Worm (Caenorhabditis elegans) whole organism, dauer: ENCODE results near the gene nhr-120.

Experiments
- unc-62 ChIP-seq: sonication (generic microtip); optimal IDR thresholded peaks from 2 replicates; lab custom pipeline; 2017; ENCODE audit warnings: missing biosample characterization, missing genetic modification reagents, missing genetic modification characterization

The nhr-120 gene

DNA sequence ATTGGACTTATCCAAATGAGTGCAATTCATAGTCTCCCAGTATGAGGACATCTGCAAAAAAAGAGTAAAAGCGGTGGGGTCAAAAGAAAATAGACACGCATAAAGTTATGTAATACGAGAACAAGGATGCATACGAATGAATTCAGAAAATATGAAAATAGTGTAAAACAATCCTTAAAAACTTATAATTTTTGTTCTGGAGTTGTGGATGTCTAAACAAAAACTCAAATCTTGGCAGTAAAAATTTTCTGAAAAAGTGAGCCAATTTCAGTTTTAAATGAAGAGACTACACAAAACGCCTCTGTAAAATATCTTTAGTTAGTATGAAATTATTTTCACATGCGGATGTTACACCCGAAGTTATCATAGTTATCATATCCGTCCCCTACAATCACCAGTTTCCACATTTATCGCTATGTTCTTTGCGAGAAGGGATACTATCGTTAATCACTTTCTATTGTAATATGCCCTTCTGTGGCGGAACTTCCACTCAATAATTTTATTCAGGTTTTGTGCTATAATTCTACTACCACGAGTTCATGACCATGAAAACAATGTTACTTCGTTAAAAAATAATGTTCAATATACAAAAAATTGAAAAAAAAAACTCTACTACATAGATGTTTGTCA lies at the start of gene nhr-120:
TSS of gene nhr-120 (minus strand) at position 51 of the 630 bp plus-strand sequence.
- no peak for TF ChIP-seq unc-62 (GFP tag; lab: Kevin White, UChicago)

ce11 chrX:6689985-6690384 lies 49.6 kb upstream of the nhr-120 start, which contains the start of gene F38B6.6:
F38B6.6 (minus strand) TSS chrX:6690085.
- TF ChIP-seq unc-62 (GFP tag; lab: Kevin White, UChicago), result no peak

DNA sequence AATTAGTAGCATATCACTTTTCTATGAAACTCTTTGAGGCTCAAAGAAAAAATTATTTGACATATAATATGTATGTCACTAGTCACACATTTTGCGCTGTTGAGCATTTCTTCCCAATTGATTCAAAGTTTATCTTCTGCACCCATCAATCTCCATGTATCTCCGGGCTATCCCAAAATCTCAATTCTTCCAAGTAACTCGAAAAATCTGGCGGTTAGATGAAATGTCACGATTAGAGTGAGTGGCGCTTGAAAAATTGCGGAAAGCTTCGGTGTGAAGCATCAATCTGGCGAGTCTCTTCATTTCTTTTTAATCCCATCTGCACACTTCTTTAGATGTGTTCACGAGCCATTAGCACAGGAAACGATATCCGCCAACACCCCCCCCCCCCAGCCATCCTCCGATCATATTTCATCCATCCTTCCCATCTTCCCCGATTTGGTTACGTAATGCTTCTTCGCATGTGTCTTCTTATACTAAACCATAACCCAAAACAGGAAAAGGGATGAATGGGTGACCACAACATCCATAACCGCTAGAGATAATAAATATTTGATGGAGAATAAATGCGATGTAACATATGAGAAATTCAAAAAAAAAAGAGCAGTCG lies 48.6 kb upstream of the nhr-120 start:
- TF ChIP-seq unc-62 (GFP tag; lab: Kevin White, UChicago), result no peak

DNA sequence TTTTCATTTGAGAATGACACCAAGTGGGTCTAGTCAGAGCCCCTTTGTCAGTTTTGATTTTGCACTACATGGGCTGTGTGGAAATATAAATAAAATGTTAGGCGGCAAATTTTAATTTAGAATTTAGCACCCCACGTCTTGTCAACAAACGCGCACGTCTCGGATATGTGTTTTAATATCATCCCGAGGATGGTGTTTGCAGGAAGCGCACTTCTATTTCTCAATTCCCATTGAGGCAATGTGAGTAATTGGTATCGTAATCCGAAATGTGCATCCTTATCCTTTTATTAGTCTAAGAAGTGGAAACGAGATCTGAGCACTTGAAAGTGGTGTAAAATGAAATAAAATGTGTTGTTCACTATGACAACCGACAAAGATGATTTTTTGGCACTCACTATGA lies 47.3 kb upstream of the nhr-120 start:
- TF ChIP-seq unc-62 (GFP tag; lab: Kevin White, UChicago), result no peak

DNA sequence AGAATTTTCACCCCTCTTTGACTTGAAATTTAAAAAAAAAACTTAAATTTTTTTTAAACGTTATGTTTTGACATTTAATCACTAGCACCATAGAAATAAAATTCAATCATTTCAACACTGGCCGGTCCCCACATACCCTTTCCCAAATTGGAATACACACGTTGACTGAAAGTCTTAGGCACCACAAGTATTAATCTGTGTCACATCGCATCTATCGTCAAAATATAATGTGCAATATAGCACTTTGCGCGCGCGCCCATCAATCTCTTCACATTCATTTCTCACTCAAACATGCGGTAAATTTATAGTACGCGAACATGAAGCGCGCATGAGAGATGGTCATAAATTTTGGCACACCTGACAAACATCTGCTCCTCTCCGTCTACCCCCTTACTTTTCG lies 46.9 kb upstream of the nhr-120 start:
- TF ChIP-seq unc-62 (GFP tag; lab: Kevin White, UChicago), result no peak

DNA sequence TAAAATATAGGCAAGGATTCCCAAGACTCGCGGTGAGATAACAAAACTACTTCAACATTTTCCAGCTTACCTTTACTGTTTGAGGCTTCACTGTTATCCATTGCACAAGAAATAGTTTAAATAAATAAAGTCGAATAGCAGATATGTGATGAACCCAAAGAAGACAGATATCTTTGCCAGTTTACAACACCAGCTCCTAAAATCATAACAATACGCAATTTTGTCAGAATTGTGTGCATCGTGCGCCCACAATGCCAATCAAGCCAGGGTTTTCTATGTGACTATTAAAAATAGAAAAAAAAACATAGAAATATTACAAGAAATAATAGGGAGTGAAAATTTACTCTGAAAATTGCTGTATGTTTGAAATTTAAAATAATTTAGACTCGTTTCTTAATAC lies 42.3 kb upstream of the nhr-120 start, which contains the start of gene F38B6.8:
TSS of gene F38B6.8 (minus strand) at position 101 of the 400 bp plus-strand sequence.
- TF ChIP-seq unc-62 (GFP tag; lab: Kevin White, UChicago), result no peak

- no peak for TF ChIP-seq unc-62 (GFP tag; lab: Kevin White, UChicago)
Observed at ce11 chrX:6674333-6674919, 34.0 kb upstream of the nhr-120 start, which contains the start of gene F38B6.4. F38B6.4 (plus strand) TSS chrX:6674869.

ce11 chrX:6672519-6672918 lies 32.1 kb upstream of the nhr-120 start, which contains the start of gene col-172:
col-172 (plus strand) TSS chrX:6672819.
- TF ChIP-seq unc-62 (GFP tag; lab: Kevin White, UChicago), result no peak

DNA sequence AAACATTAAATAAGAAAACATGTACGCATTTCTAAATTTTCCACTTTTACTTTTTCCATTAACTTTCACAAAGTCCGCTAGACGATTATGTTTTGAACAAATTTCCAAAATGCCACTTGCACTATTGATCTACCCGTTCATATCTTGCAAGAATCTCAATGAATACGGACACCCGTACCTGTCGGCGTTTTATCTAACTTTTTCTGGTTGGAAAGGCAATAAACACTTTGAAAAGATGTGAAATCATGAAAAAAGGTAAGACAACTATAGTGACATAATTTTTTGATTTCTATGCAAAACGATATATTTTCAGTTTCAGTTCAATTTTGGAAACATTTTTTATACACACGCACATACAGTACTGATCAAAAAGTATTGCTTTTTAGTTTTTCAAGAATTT lies 31.3 kb upstream of the nhr-120 start:
- no peak for TF ChIP-seq unc-62 (GFP tag; lab: Kevin White, UChicago)

ce11 chrX:6669366-6669765 lies 28.9 kb upstream of the nhr-120 start:
- TF ChIP-seq unc-62 (GFP tag; lab: Kevin White, UChicago), result no peak

- TF ChIP-seq unc-62 (GFP tag; lab: Kevin White, UChicago), result no peak
Observed at ce11 chrX:6668911-6669310, 28.5 kb upstream of the nhr-120 start, which contains the start of gene nhr-137. nhr-137 (minus strand) TSS chrX:6669011.

DNA sequence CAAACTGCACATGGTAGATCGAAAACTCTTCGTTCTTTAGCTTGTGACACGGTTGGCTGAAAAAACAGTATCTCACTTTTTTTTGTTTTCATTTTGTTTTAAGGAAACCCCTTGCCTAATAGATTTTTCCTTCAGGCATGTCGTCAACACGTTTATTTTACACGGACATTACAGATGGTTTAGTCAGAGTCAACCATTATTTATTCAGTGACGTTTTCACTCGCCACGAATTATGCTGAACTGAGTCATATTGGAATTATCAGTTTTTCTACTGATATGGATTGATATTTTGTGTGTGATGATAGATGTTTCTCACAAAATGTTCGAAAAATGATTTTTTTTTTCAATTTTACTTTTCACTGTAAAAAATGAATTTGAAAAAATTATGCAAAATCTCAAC lies 27.0 kb upstream of the nhr-120 start:
- TF ChIP-seq unc-62 (GFP tag; lab: Kevin White, UChicago), result no peak

- no peak for TF ChIP-seq unc-62 (GFP tag; lab: Kevin White, UChicago)
Observed at ce11 chrX:6665129-6665858, 24.9 kb upstream of the nhr-120 start.

ce11 chrX:6663780-6664437 lies 23.5 kb upstream of the nhr-120 start:
- no peak for TF ChIP-seq unc-62 (GFP tag; lab: Kevin White, UChicago)

ce11 chrX:6662267-6662666 lies 21.8 kb upstream of the nhr-120 start:
- TF ChIP-seq unc-62 (GFP tag; lab: Kevin White, UChicago), result no peak
